Worm (Caenorhabditis elegans): ENCODE results near the gene T14B4.3.

ce11 chrII:6756232-6756631, 21.5 kb downstream of the T14B4.3 start, which contains the start of gene F41G3.3:
- no peak for TF ChIP-seq nfya-1 (tag; optimal IDR thresholded peaks at IDR 0.05; ENCODE audit: borderline replicate concordance, insufficient read depth)
- no peak for TF ChIP-seq C17E4.6 (GFP tag; IDR thresholded peaks at IDR 0.05)
- TF ChIP-seq sea-2 (GFP tag; IDR thresholded peaks at IDR 0.05) = no peak
- no peak for TF ChIP-seq egl-18 (GFP tag; IDR thresholded peaks at IDR 0.05)
- TF ChIP-seq B0035.1 (tag; optimal IDR thresholded peaks at IDR 0.05) = no peak
- no peak for TF ChIP-seq ceh-58 (GFP tag; IDR thresholded peaks at IDR 0.05)
- TF ChIP-seq mes-4 (tag; optimal IDR thresholded peaks at IDR 0.05) = no peak
- no peak for TF ChIP-seq hrde-1 (tag; optimal IDR thresholded peaks at IDR 0.05; ENCODE audit: borderline replicate concordance)

All from whole organism, young adult.